Fruit fly (Drosophila melanogaster): Measurements from ENCODE around the gene Ctl2.
A peak's percentile ranks its signal among the peaks of the same experiment; 100 is the strongest.

The Ctl2 gene

dm6 chr3R:29153197-29153644, 30.1 kb downstream of the Ctl2 start, which contains the start of the genes Slbp and Rpn2 (continued):
- TF ChIP-seq Hr3 (GFP tag; optimal IDR thresholded peaks at IDR 0.05), result peak; percentile 42
- peak; percentile 37 for TF ChIP-seq CG4854 (GFP tag; optimal IDR thresholded peaks at IDR 0.05)
- no peak for TF ChIP-seq Nf-YB (GFP tag; optimal IDR thresholded peaks at IDR 0.05)
- no peak for TF ChIP-seq da (GFP tag; optimal IDR thresholded peaks at IDR 0.05)
- TF ChIP-seq CG10147 (GFP tag; optimal IDR thresholded peaks at IDR 0.05), result peak; percentile 48
- TF ChIP-seq CG8388 (GFP tag; optimal IDR thresholded peaks at IDR 0.05), result no peak
- no peak for TF ChIP-seq CG31365 (tag; optimal IDR thresholded peaks at IDR 0.05)
- 0 out of 2 replicates have a peak, but pooled peaks have one; percentile 20 for TF ChIP-seq CG31441 (GFP tag; IDR thresholded peaks at IDR 0.05)
- peak; percentile 5 for TF ChIP-seq az2 (GFP tag; optimal IDR thresholded peaks at IDR 0.05)
- 0 out of 2 replicates have a peak, but pooled peaks have one; percentile 33 for TF ChIP-seq CG32532 (GFP tag; IDR thresholded peaks at IDR 0.05)
- TF ChIP-seq ato (GFP tag; IDR thresholded peaks at IDR 0.05; ENCODE audit: partially characterized antibody), result peak; percentile 74; the same call in 1 of the 2 replicates
- TF ChIP-seq TFAM (GFP tag; optimal IDR thresholded peaks at IDR 0.05), result no peak
- no peak for TF ChIP-seq CG1832 (GFP tag; optimal IDR thresholded peaks at IDR 0.05)
- no peak for TF ChIP-seq CG15073 (GFP tag; optimal IDR thresholded peaks at IDR 0.05)
- peak; percentile 20 for TF ChIP-seq CG7271 (tag; optimal IDR thresholded peaks at IDR 0.05)
- no peak for TF ChIP-seq cato (GFP tag; optimal IDR thresholded peaks at IDR 0.05; ENCODE audit: borderline replicate concordance)
- TF ChIP-seq CG7372 (GFP tag; IDR thresholded peaks at IDR 0.05), result no peak
- no peak for TF ChIP-seq Ssrp (tag; optimal IDR thresholded peaks at IDR 0.05)
- TF ChIP-seq psq (GFP tag; optimal IDR thresholded peaks at IDR 0.05), result no peak
- no peak for TF ChIP-seq CG31224 (GFP tag; IDR thresholded peaks at IDR 0.05)
- TF ChIP-seq sr (GFP tag; IDR thresholded peaks at IDR 0.05), result no peak
- peak; percentile 90 for TF ChIP-seq MBD-R2 (GFP tag; IDR thresholded peaks at IDR 0.05)
- peak; percentile 88 for TF ChIP-seq HmgZ (tag; optimal IDR thresholded peaks at IDR 0.05)
- TF ChIP-seq CG11695 (GFP tag; IDR thresholded peaks at IDR 0.05), result no peak
- TF ChIP-seq dmrt99B (tag; optimal IDR thresholded peaks at IDR 0.05), result no peak
- TF ChIP-seq exex (tag; optimal IDR thresholded peaks at IDR 0.05), result peak; percentile 30
- no peak for TF ChIP-seq CG6175 (GFP tag; IDR thresholded peaks at IDR 0.05)
- TF ChIP-seq CG1603 (tag; optimal IDR thresholded peaks at IDR 0.05), result peak; percentile 86
- TF ChIP-seq CG11504 (tag; optimal IDR thresholded peaks at IDR 0.05), result peak; percentile 51
- no peak for TF ChIP-seq Nf-YA (GFP tag; IDR thresholded peaks at IDR 0.05)
- TF ChIP-seq cad (GFP tag; optimal IDR thresholded peaks at IDR 0.05), result no peak
- TF ChIP-seq E2f2 (GFP tag; IDR thresholded peaks at IDR 0.05), result peak; percentile 81
- no peak for TF ChIP-seq CG5180 (GFP tag; optimal IDR thresholded peaks at IDR 0.05)
- TF ChIP-seq amos (GFP tag; IDR thresholded peaks at IDR 0.05; ENCODE audit: partially characterized antibody), result peak; percentile 94
- TF ChIP-seq CG14050 (GFP tag; IDR thresholded peaks at IDR 0.05), result no peak
- TF ChIP-seq CkIIα-i1 (GFP tag; IDR thresholded peaks at IDR 0.05), result no peak
- TF ChIP-seq NFAT (GFP tag; IDR thresholded peaks at IDR 0.05), result 0 out of 2 replicates have a peak, but pooled peaks have one; percentile 4
- peak; percentile 90 for TF ChIP-seq CG15479 (GFP tag; optimal IDR thresholded peaks at IDR 0.05)
- peak; percentile 16 for TF ChIP-seq Atf-2 (GFP tag; optimal IDR thresholded peaks at IDR 0.05)
- no peak for TF ChIP-seq Antp (GFP tag; optimal IDR thresholded peaks at IDR 0.05)
- no peak for TF ChIP-seq CG33557 (GFP tag; optimal IDR thresholded peaks at IDR 0.05)
- TF ChIP-seq CG10979 (tag; optimal IDR thresholded peaks at IDR 0.05), result peak; percentile 13
- TF ChIP-seq ara (GFP tag; IDR thresholded peaks at IDR 0.05), result no peak
- no peak for TF ChIP-seq BtbVII (GFP tag; optimal IDR thresholded peaks at IDR 0.05)
- TF ChIP-seq CG9215 (GFP tag; IDR thresholded peaks at IDR 0.05), result no peak
- TF ChIP-seq CG1602 (GFP tag; optimal IDR thresholded peaks at IDR 0.05), result no peak
- no peak for TF ChIP-seq CG15269 (tag; optimal IDR thresholded peaks at IDR 0.05)
- no peak for TF ChIP-seq CG30431 (GFP tag; optimal IDR thresholded peaks at IDR 0.05)
- peak; percentile 39 for TF ChIP-seq CG30020 (tag; optimal IDR thresholded peaks at IDR 0.05)
- no peak for TF ChIP-seq disco-r (GFP tag; optimal IDR thresholded peaks at IDR 0.05)
- peak; percentile 93 for TF ChIP-seq Med (GFP tag)
